Fruit fly (Drosophila melanogaster) whole organism, embryonic: Measurements from ENCODE around the gene Pph13.

Experiments used
- CG10147 ChIP-seq: fragments of 200-800 bp; sonication (Bioruptor generic); optimal IDR thresholded peaks from 2 replicates; lab custom pipeline; 2019; ENCODE audit warnings: missing biosample characterization, mild to moderate bottlenecking, missing genetic modification characterization, moderate library complexity
- CG11247 ChIP-seq: fragments of 200-800 bp; sonication (Bioruptor generic); IDR thresholded peaks from 2 replicates; pipeline ENCODE4 v1.3.6; 2022; ENCODE audit warnings: missing biosample characterization, missing genetic modification characterization
- CG11695 ChIP-seq: fragments of 200-800 bp; sonication (Bioruptor generic); IDR thresholded peaks from 3 replicates; pipeline ENCODE4 v1.3.6; 2022; ENCODE audit warnings: missing biosample characterization, missing genetic modification characterization
- CG12299 ChIP-seq: fragments of 200-800 bp; sonication (Bioruptor generic); optimal IDR thresholded peaks from 2 replicates; lab custom pipeline; 2018; ENCODE audit warnings: missing biosample characterization, mild to moderate bottlenecking, missing genetic modification characterization
- CG12391 ChIP-seq: fragments of 200-800 bp; sonication (Bioruptor generic); optimal IDR thresholded peaks from 3 replicates; lab custom pipeline; 2018; ENCODE audit warnings: missing biosample characterization, mild to moderate bottlenecking, missing genetic modification characterization, moderate library complexity
- CG15479 ChIP-seq: fragments of 200-800 bp; sonication (Bioruptor generic); optimal IDR thresholded peaks from 3 replicates; lab custom pipeline; 2019; ENCODE audit warnings: missing biosample characterization, mild to moderate bottlenecking, missing genetic modification characterization, moderate library complexity
- CG16813 ChIP-seq: fragments of 200-800 bp; sonication (Bioruptor generic); IDR thresholded peaks from 3 replicates; pipeline ENCODE4 v1.3.6; 2022; ENCODE audit warnings: missing biosample characterization, missing genetic modification characterization; ENCODE audit not compliant: partially characterized antibody
- CG17612 ChIP-seq: fragments of 200-800 bp; sonication (Bioruptor generic); IDR thresholded peaks from 2 replicates; pipeline ENCODE4 v1.3.6; 2022; ENCODE audit warnings: missing biosample characterization, missing genetic modification characterization
- CG30403 ChIP-seq: fragments of 200-800 bp; sonication (Bioruptor generic); optimal IDR thresholded peaks from 3 replicates; lab custom pipeline; 2016; ENCODE audit warnings: missing biosample characterization, missing genetic modification characterization
- CG32772 ChIP-seq: fragments of 200-800 bp; sonication (Bioruptor generic); IDR thresholded peaks from 2 replicates; pipeline ENCODE4 v1.3.6; 2022; ENCODE audit warnings: missing biosample characterization, missing genetic modification characterization
- CG3995 ChIP-seq: fragments of 200-800 bp; sonication (Bioruptor generic); optimal IDR thresholded peaks from 3 replicates; lab custom pipeline; 2016; ENCODE audit warnings: missing biosample characterization, missing genetic modification characterization
- CG42726 ChIP-seq: fragments of 200-800 bp; sonication (Bioruptor generic); IDR thresholded peaks from 2 replicates; pipeline ENCODE4 v1.3.6; 2022; ENCODE audit warnings: missing biosample characterization, missing genetic modification characterization; ENCODE audit not compliant: partially characterized antibody
- CG7372 ChIP-seq: fragments of 200-800 bp; sonication (Bioruptor generic); IDR thresholded peaks from 2 replicates; pipeline ENCODE4 v1.3.6; 2022; ENCODE audit warnings: missing biosample characterization, missing genetic modification characterization
- CG7963 ChIP-seq: fragments of 200-800 bp; sonication (Bioruptor generic); IDR thresholded peaks from 3 replicates; pipeline ENCODE4 v1.3.6; 2022; ENCODE audit warnings: missing biosample characterization, missing genetic modification characterization; ENCODE audit not compliant: partially characterized antibody
- CG8924 ChIP-seq: fragments of 200-800 bp; optimal IDR thresholded peaks from 3 replicates; lab custom pipeline; 2019; ENCODE audit warnings: missing biosample characterization, mild to moderate bottlenecking, missing genetic modification characterization, moderate library complexity
- CG9437 ChIP-seq: fragments of 200-800 bp; sonication (Bioruptor generic); optimal IDR thresholded peaks from 2 replicates; lab custom pipeline; 2018; ENCODE audit warnings: missing biosample characterization, mild to moderate bottlenecking, missing genetic modification characterization
- CG9727 ChIP-seq: fragments of 200-800 bp; sonication (Bioruptor generic); optimal IDR thresholded peaks from 3 replicates; lab custom pipeline; 2017; ENCODE audit warnings: missing biosample characterization, mild to moderate bottlenecking, missing genetic modification characterization
- D19B ChIP-seq: fragments of 200-800 bp; sonication (Bioruptor generic); optimal IDR thresholded peaks from 2 replicates; lab custom pipeline; 2017; ENCODE audit warnings: missing biosample characterization, mild to moderate bottlenecking, missing genetic modification characterization
- Dek ChIP-seq: fragments of 200-800 bp; sonication (Bioruptor generic); optimal IDR thresholded peaks from 3 replicates; lab custom pipeline; 2019; ENCODE audit warnings: missing biosample characterization, mild to moderate bottlenecking, missing genetic modification characterization, moderate library complexity
- Dref ChIP-seq: fragments of 200-800 bp; sonication (Bioruptor generic); IDR thresholded peaks from 2 replicates; pipeline ENCODE4 v1.3.6; 2022; ENCODE audit warnings: missing biosample characterization, missing genetic modification characterization
- E2f2 ChIP-seq: fragments of 200-800 bp; sonication (Bioruptor generic); IDR thresholded peaks from 2 replicates; pipeline ENCODE4 v1.3.6; 2022; ENCODE audit warnings: missing biosample characterization, missing genetic modification characterization
- H15 ChIP-seq: fragments of 200-800 bp; sonication (Bioruptor generic); IDR thresholded peaks from 3 replicates; pipeline ENCODE4 v1.3.6; 2022; ENCODE audit warnings: missing biosample characterization, missing genetic modification characterization
- Hand ChIP-seq: fragments of 200-800 bp; sonication (Bioruptor generic); optimal IDR thresholded peaks from 2 replicates; lab custom pipeline; 2017; ENCODE audit warnings: mild to moderate bottlenecking, missing biosample characterization, missing genetic modification reagents, missing genetic modification characterization
- Hey ChIP-seq: fragments of 200-800 bp; sonication (Bioruptor generic); optimal IDR thresholded peaks from 3 replicates; lab custom pipeline; 2018; ENCODE audit warnings: missing biosample characterization, mild to moderate bottlenecking, missing genetic modification characterization
- Med ChIP-seq: fragments of 200-800 bp; sonication (Bioruptor generic); peaks from one replicate; lab custom pipeline; 2016; ENCODE audit warnings: missing biosample characterization, missing genetic modification characterization, mild to moderate bottlenecking, inconsistent platforms, moderate library complexity
- Nf-YC ChIP-seq: fragments of 200-800 bp; optimal IDR thresholded peaks from 3 replicates; lab custom pipeline; 2019; ENCODE audit warnings: missing biosample characterization, mild to moderate bottlenecking, missing genetic modification characterization, moderate library complexity
- Opbp ChIP-seq: fragments of 200-800 bp; sonication (Bioruptor generic); IDR thresholded peaks from 3 replicates; pipeline ENCODE4 v1.3.6; 2022; ENCODE audit warnings: missing biosample characterization, missing genetic modification characterization; ENCODE audit not compliant: partially characterized antibody
- Ptx1 ChIP-seq: fragments of 200-800 bp; sonication (Bioruptor generic); IDR thresholded peaks from 2 replicates; pipeline ENCODE4 v1.3.6; 2022; ENCODE audit warnings: missing biosample characterization, missing genetic modification characterization
- Scr ChIP-seq: fragments of 200-800 bp; sonication (Bioruptor generic); IDR thresholded peaks from 2 replicates; pipeline ENCODE4 v1.3.6; 2022; ENCODE audit warnings: missing biosample characterization, missing genetic modification characterization; ENCODE audit not compliant: partially characterized antibody
- Tbp ChIP-seq: fragments of >200 bp; optimal IDR thresholded peaks from 2 replicates; lab custom pipeline; 2018; ENCODE audit warnings: missing biosample characterization, missing genetic modification characterization
- ato ChIP-seq: fragments of 200-800 bp; sonication (Bioruptor generic); IDR thresholded peaks from 2 replicates; pipeline ENCODE4 v1.3.6; 2022; ENCODE audit warnings: missing biosample characterization, missing genetic modification characterization; ENCODE audit not compliant: partially characterized antibody
- bbx ChIP-seq: fragments of 200-800 bp; sonication (Bioruptor generic); IDR thresholded peaks from 2 replicates; pipeline ENCODE4 v1.3.6; 2022; ENCODE audit warnings: missing biosample characterization, missing genetic modification characterization; ENCODE audit not compliant: partially characterized antibody
- chm ChIP-seq: fragments of 200-800 bp; sonication (Bioruptor generic); IDR thresholded peaks from 2 replicates; pipeline ENCODE4 v1.3.6; 2022; ENCODE audit warnings: missing biosample characterization, missing genetic modification characterization
- chn ChIP-seq: fragments of 200-800 bp; sonication (Bioruptor generic); optimal IDR thresholded peaks from 2 replicates; lab custom pipeline; 2016; ENCODE audit warnings: missing biosample characterization, missing genetic modification characterization
- exex ChIP-seq: fragments of 200-800 bp; sonication (Bioruptor generic); optimal IDR thresholded peaks from 4 replicates; lab custom pipeline; 2018; ENCODE audit warnings: missing biosample characterization, mild to moderate bottlenecking, missing genetic modification characterization, moderate library complexity
- fd102C ChIP-seq: fragments of 200-800 bp; sonication (Bioruptor generic); optimal IDR thresholded peaks from 2 replicates; lab custom pipeline; 2018; ENCODE audit warnings: missing biosample characterization, mild to moderate bottlenecking, missing genetic modification characterization, moderate library complexity
- gce ChIP-seq: fragments of 200-800 bp; sonication (Bioruptor generic); IDR thresholded peaks from 3 replicates; pipeline ENCODE4 v1.3.6; 2022; ENCODE audit warnings: missing biosample characterization, missing genetic modification characterization
- gfzf ChIP-seq: fragments of 200-800 bp; sonication (Bioruptor generic); optimal IDR thresholded peaks from 2 replicates; lab custom pipeline; 2016; ENCODE audit warnings: missing biosample characterization, mild to moderate bottlenecking, missing genetic modification characterization, moderate library complexity
- klu ChIP-seq: fragments of 200-800 bp; sonication (Bioruptor generic); IDR thresholded peaks from 2 replicates; pipeline ENCODE4 v1.3.6; 2022; ENCODE audit warnings: missing biosample characterization, missing genetic modification characterization
- kni ChIP-seq: fragments of 200-800 bp; sonication (Bioruptor generic); optimal IDR thresholded peaks from 3 replicates; lab custom pipeline; 2017; ENCODE audit warnings: mild to moderate bottlenecking, missing biosample characterization, missing genetic modification reagents, missing genetic modification characterization
- mld ChIP-seq: fragments of 200-800 bp; sonication (Bioruptor generic); IDR thresholded peaks from 3 replicates; pipeline ENCODE4 v1.3.6; 2022; ENCODE audit warnings: missing biosample characterization, missing genetic modification characterization; ENCODE audit not compliant: partially characterized antibody
- nerfin-1 ChIP-seq: fragments of 200-800 bp; sonication (Bioruptor generic); optimal IDR thresholded peaks from 3 replicates; lab custom pipeline; 2019; ENCODE audit warnings: missing biosample characterization, mild to moderate bottlenecking, missing genetic modification characterization, moderate library complexity
- odd ChIP-seq: fragments of 200-800 bp; sonication (Bioruptor generic); optimal IDR thresholded peaks from 2 replicates; lab custom pipeline; 2017; ENCODE audit warnings: missing biosample characterization, mild to moderate bottlenecking, missing genetic modification characterization
- pnt ChIP-seq: fragments of 200-800 bp; sonication (Bioruptor generic); optimal IDR thresholded peaks from 3 replicates; lab custom pipeline; 2016; ENCODE audit warnings: missing biosample characterization, missing genetic modification characterization
- prd ChIP-seq, 3 experiments: fragments of >200 bp in 2 of 3; fragments of 200-800 bp in 1 of 3; sonication (Bioruptor generic) in 1 of 3; optimal IDR thresholded peaks in 2 of 3; IDR thresholded peaks in 1 of 3; 2 replicates in 2 of 3; 3 replicates in 1 of 3; pipeline versions ENCODE4 v1.3.6 to Lab custom; 2017 to 2022; ENCODE audit warnings: missing biosample characterization in 1 of 3, missing genetic modification characterization in 1 of 3
- repo ChIP-seq: fragments of 200-800 bp; sonication (Bioruptor generic); optimal IDR thresholded peaks from 2 replicates; lab custom pipeline; 2016; ENCODE audit warnings: missing biosample characterization, missing genetic modification characterization
- seq ChIP-seq: fragments of 200-800 bp; sonication (Bioruptor generic); IDR thresholded peaks from 2 replicates; pipeline ENCODE4 v1.3.6; 2022; ENCODE audit warnings: missing biosample characterization, missing genetic modification characterization
- tna ChIP-seq: fragments of 200-800 bp; sonication (Bioruptor generic); IDR thresholded peaks from 2 replicates; pipeline ENCODE4 v1.3.6; 2022; ENCODE audit warnings: missing biosample characterization, missing genetic modification characterization; ENCODE audit not compliant: partially characterized antibody
- zen ChIP-seq: fragments of 200-800 bp; sonication (Bioruptor generic); optimal IDR thresholded peaks from 3 replicates; lab custom pipeline; 2018; ENCODE audit warnings: missing biosample characterization, mild to moderate bottlenecking, missing genetic modification characterization, moderate library complexity

The Pph13 gene

DNA sequence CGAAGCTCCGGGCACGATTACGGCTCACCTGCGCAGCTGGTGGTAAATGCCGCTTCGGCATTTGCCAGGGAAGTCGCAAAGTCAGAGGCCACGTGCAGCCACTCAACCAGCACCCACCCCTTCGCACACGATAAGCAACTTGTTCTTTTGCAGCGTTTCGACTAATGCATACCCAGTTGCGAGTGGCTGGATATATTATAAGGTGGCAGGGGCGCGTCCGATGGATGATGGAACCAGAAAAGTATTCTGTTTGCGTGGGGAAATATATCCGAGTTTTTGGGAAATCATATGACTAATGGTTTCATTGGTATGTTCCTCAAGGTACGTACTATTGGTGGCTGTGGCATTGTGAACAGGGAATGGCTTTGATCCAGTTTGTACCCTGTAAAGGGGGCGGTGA lies 27.6 kb upstream of the Pph13 start:
- TF ChIP-seq Dref (GFP tag; lab: Robert Waterston, UW) (no peak), tna (peak; percentile 46; the same call in 1 of the 2 replicates), kni (GFP tag; lab: Kevin White, UChicago) (no peak), seq (GFP tag; lab: Robert Waterston, UW) (no peak), Tbp (GFP tag; lab: Kevin White, UChicago) (no peak), CG9727 (GFP tag; lab: Kevin White, UChicago) (no peak), CG30403 (no peak), Dek (tag; lab: Kevin White, UChicago) (no peak), gfzf (no peak), Nf-YC (tag; lab: Kevin White, UChicago) (peak; percentile 39), ato (GFP tag; lab: Robert Waterston, UW) (peak; percentile 48; the same call in 1 of the 2 replicates), bbx (GFP tag; lab: Robert Waterston, UW) (peak; percentile 54; the same call in 1 of the 2 replicates), CG3995 (GFP tag; lab: Kevin White, UChicago) (no peak), CG8924 (tag; lab: Kevin White, UChicago) (no peak), nerfin-1 (peak; percentile 27), klu (no peak), CG7372 (GFP tag; lab: Robert Waterston, UW) (no peak), pnt (GFP tag; lab: Kevin White, UChicago) (no peak), CG17612 (GFP tag; lab: Robert Waterston, UW) (no peak), Med (GFP tag; lab: Kevin White, UChicago) (peak; percentile 50), mld (GFP tag; lab: Robert Waterston, UW) (0 out of 3 replicates have a peak, but pooled peaks have one; percentile 40), H15 (0 out of 3 replicates have a peak, but pooled peaks have one; percentile 12), CG12299 (no peak), CG15479 (GFP tag; lab: Kevin White, UChicago) (no peak), odd (GFP tag; lab: Kevin White, UChicago) (no peak), CG32772 (GFP tag; lab: Robert Waterston, UW) (no peak), CG12391 (tag; lab: Kevin White, UChicago) (no peak), repo (no peak), chm (GFP tag; lab: Robert Waterston, UW) (no peak), zen (tag; lab: Kevin White, UChicago) (no peak), CG11695 (no peak), fd102C (GFP tag; lab: Kevin White, UChicago) (no peak), CG42726 (GFP tag; lab: Robert Waterston, UW) (no peak), chn (GFP tag; lab: Kevin White, UChicago) (no peak), prd (optimal IDR thresholded peaks at IDR 0.05; lab: Kevin White, UChicago) (no peak), prd (GFP tag; IDR thresholded peaks at IDR 0.05; lab: Robert Waterston, UW) (0 out of 3 replicates have a peak, but pooled peaks have one; percentile 11), Hey (tag; lab: Kevin White, UChicago) (peak; percentile 90), Ptx1 (GFP tag; lab: Robert Waterston, UW) (0 out of 2 replicates have a peak, but pooled peaks have one; percentile 15), exex (tag; lab: Kevin White, UChicago) (no peak), Scr (GFP tag; lab: Robert Waterston, UW) (0 out of 2 replicates have a peak, but pooled peaks have one; percentile 31), gce (GFP tag; lab: Robert Waterston, UW) (no peak), Opbp (GFP tag; lab: Robert Waterston, UW) (peak; percentile 55; the same call in 1 of the 3 replicates), CG10147 (no peak), CG11247 (GFP tag; lab: Robert Waterston, UW) (0 out of 2 replicates have a peak, but pooled peaks have one; percentile 8), CG7963 (GFP tag; lab: Robert Waterston, UW) (peak; percentile 77), CG16813 (0 out of 3 replicates have a peak, but pooled peaks have one; percentile 38), Hand (no peak), CG9437 (GFP tag; lab: Kevin White, UChicago) (no peak), E2f2 (no peak), D19B (GFP tag; lab: Kevin White, UChicago) (peak; percentile 61)
